Worm (Caenorhabditis elegans) whole organism, L3 larva: ENCODE data around the gene C45G9.2.

Source experiments
- aly-2 ChIP-seq: fragments of 150-350 bp; optimal IDR thresholded peaks from 2 replicates; lab custom pipeline; 2014; ENCODE audit warnings: missing biosample characterization, missing genetic modification characterization
- ceh-16 ChIP-seq: sonication (generic microtip); optimal IDR thresholded peaks from 2 replicates; lab custom pipeline; 2017; ENCODE audit warnings: missing biosample characterization, missing genetic modification characterization
- mdl-1 ChIP-seq: fragments of 150-350 bp; optimal IDR thresholded peaks from 2 replicates; lab custom pipeline; 2014; ENCODE audit warnings: missing biosample characterization, missing genetic modification characterization

ce11 chrIII:5108746-5109145 is 39.9 kb downstream of the C45G9.2 start:
- TF ChIP-seq mdl-1 (tag; lab: Kevin White, UChicago) = no peak
- no peak for TF ChIP-seq ceh-16 (tag; lab: Kevin White, UChicago)
- TF ChIP-seq aly-2 (tag; lab: Kevin White, UChicago) = no peak
